Worm (Caenorhabditis elegans) whole organism, late embryonic: ENCODE results near the gene T27E7.9.

ENCODE experiments used
- ama-1 ChIP-seq: fragments of 150-350 bp; optimal IDR thresholded peaks from 2 replicates; lab custom pipeline; 2014
- dmd-4 ChIP-seq: sonication (generic microtip); optimal IDR thresholded peaks from 2 replicates; lab custom pipeline; 2016; ENCODE audit warnings: borderline replicate concordance, missing genetic modification characterization, missing compliant biosample characterization
- elt-2 ChIP-seq: sonication (generic microtip); optimal IDR thresholded peaks from 2 replicates; lab custom pipeline; 2016; ENCODE audit warnings: missing genetic modification reagents, missing genetic modification characterization, missing compliant biosample characterization
- elt-4 ChIP-seq: sonication (generic microtip); optimal IDR thresholded peaks from 2 replicates; lab custom pipeline; 2016; ENCODE audit warnings: missing genetic modification characterization, missing compliant biosample characterization
- fkh-6 ChIP-seq: sonication (generic microtip); optimal IDR thresholded peaks from 2 replicates; lab custom pipeline; 2016; ENCODE audit warnings: missing genetic modification characterization, missing compliant biosample characterization
- hlh-6 ChIP-seq: sonication (generic microtip); optimal IDR thresholded peaks from 2 replicates; lab custom pipeline; 2016; ENCODE audit warnings: missing genotype, missing genetic modification characterization, missing compliant biosample characterization
- lin-11 ChIP-seq: fragments of 200-800 bp; sonication (Bioruptor generic); optimal IDR thresholded peaks from 2 replicates; lab custom pipeline; 2018; ENCODE audit warnings: mild to moderate bottlenecking, missing genetic modification characterization, missing compliant biosample characterization
- nhr-11 ChIP-seq: fragments of 150-350 bp; optimal IDR thresholded peaks from 2 replicates; lab custom pipeline; 2014; ENCODE audit warnings: missing biosample characterization, missing genetic modification characterization
- pha-4 ChIP-seq: fragments of 150-350 bp; optimal IDR thresholded peaks from 2 replicates; lab custom pipeline; 2018; ENCODE audit warnings: missing biosample characterization, missing genetic modification reagents, missing genetic modification characterization
- syd-9 ChIP-seq: sonication (generic microtip); optimal IDR thresholded peaks from 2 replicates; lab custom pipeline; 2016; ENCODE audit warnings: mild to moderate bottlenecking, missing genetic modification characterization, moderate library complexity, missing compliant biosample characterization
- unc-3 ChIP-seq, 2 experiments: fragments of 200-800 bp in 1 of 2; sonication (Bioruptor generic) in 1 of 2; sonication (generic microtip) in 1 of 2; conservative IDR thresholded peaks in 1 of 2; optimal IDR thresholded peaks in 1 of 2; 2 replicates each; pipeline versions ENCODE4 v1.3.6 to Lab custom; 2016 to 2022; ENCODE audit warnings: missing compliant biosample characterization in 2 of 2, missing genetic modification characterization in 2 of 2, missing genetic modification reagents in 1 of 2
- unc-55 ChIP-seq: sonication (generic microtip); optimal IDR thresholded peaks from 2 replicates; lab custom pipeline; 2017; ENCODE audit warnings: missing biosample characterization, missing genetic modification reagents, missing genetic modification characterization

DNA sequence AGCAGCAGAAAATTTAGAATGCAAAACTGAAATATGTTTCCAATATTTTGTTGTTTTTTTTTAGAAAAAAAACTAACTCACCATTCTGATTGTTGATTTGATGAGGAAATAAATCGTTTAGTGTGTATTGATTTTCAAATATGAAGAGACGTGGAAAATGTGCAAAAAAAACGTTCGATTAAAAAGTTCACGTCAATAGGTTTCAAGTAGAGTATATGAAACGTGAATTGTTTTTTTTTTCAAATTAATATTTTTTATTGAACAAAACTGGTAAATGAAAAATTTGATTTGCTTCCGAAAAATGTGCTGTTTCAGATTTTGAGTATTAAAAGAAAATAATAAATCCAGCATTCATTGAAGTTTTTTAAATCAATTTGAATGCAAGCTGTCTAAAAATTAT lies 31.7 kb upstream of the T27E7.9 start, which contains the start of gene irld-18:
- no peak for TF ChIP-seq syd-9 (tag; lab: Kevin White, UChicago)
- no peak for TF ChIP-seq unc-3 (GFP tag; conservative IDR thresholded peaks at IDR 0.05; lab: Robert Waterston, UW)
- TF ChIP-seq unc-3 (tag; optimal IDR thresholded peaks at IDR 0.05; lab: Kevin White, UChicago): no peak
- no peak for TF ChIP-seq ama-1 (lab: Kevin White, UChicago)
- no peak for TF ChIP-seq hlh-6 (tag; lab: Kevin White, UChicago)
- no peak for TF ChIP-seq nhr-11 (tag; lab: Kevin White, UChicago)
- no peak for TF ChIP-seq fkh-6 (tag; lab: Kevin White, UChicago)
- no peak for TF ChIP-seq dmd-4
- no peak for TF ChIP-seq elt-4 (tag; lab: Kevin White, UChicago)
- no peak for TF ChIP-seq unc-55 (GFP tag; lab: Kevin White, UChicago)
- no peak for TF ChIP-seq pha-4 (tag; lab: Kevin White, UChicago)
- TF ChIP-seq elt-2: no peak
- TF ChIP-seq lin-11 (tag; lab: Kevin White, UChicago): no peak
